Fruit fly (Drosophila melanogaster): ENCODE results near the gene CG33253.

The CG33253 gene

dm6 chrX:19166152-19166935 lies 16.9 kb upstream of the CG33253 start (continued):
- TF ChIP-seq HmgZ (tag; optimal IDR thresholded peaks at IDR 0.05) = no peak
- no peak for TF ChIP-seq p53 (GFP tag; optimal IDR thresholded peaks at IDR 0.05)
- no peak for TF ChIP-seq Hr39 (optimal IDR thresholded peaks at IDR 0.05)
- TF ChIP-seq pho (GFP tag; optimal IDR thresholded peaks at IDR 0.05) = peak; percentile 36
- no peak for TF ChIP-seq CG11398 (GFP tag; optimal IDR thresholded peaks at IDR 0.05)
- no peak for TF ChIP-seq Dref (GFP tag; IDR thresholded peaks at IDR 0.05)
- no peak for TF ChIP-seq nerfin-2 (GFP tag; IDR thresholded peaks at IDR 0.05; ENCODE audit: partially characterized antibody)
- TF ChIP-seq CG14710 (tag; optimal IDR thresholded peaks at IDR 0.05) = peak; percentile 8
- TF ChIP-seq ssp (GFP tag; IDR thresholded peaks at IDR 0.05) = no peak
- TF ChIP-seq CG6854 (GFP tag; optimal IDR thresholded peaks at IDR 0.05) = no peak
- TF ChIP-seq CG7271 (tag; optimal IDR thresholded peaks at IDR 0.05) = no peak
- peak; percentile 41 for TF ChIP-seq CG12104 (GFP tag; optimal IDR thresholded peaks at IDR 0.05)
- TF ChIP-seq CG31388 (GFP tag; optimal IDR thresholded peaks at IDR 0.05) = no peak
- TF ChIP-seq CG12391 (tag; optimal IDR thresholded peaks at IDR 0.05) = peak; percentile 2
- no peak for TF ChIP-seq knrl (GFP tag; IDR thresholded peaks at IDR 0.05; ENCODE audit: partially characterized antibody)
- no peak for TF ChIP-seq CG4360 (GFP tag; IDR thresholded peaks at IDR 0.05)
- no peak for TF ChIP-seq CG10274 (GFP tag; optimal IDR thresholded peaks at IDR 0.05)
- TF ChIP-seq exex (tag; optimal IDR thresholded peaks at IDR 0.05) = no peak
- TF ChIP-seq Side (GFP tag; optimal IDR thresholded peaks at IDR 0.05) = no peak
- TF ChIP-seq CG31224 (GFP tag; IDR thresholded peaks at IDR 0.05) = no peak
- no peak for TF ChIP-seq CG17568 (GFP tag; optimal IDR thresholded peaks at IDR 0.05)
- TF ChIP-seq sna (GFP tag; IDR thresholded peaks at IDR 0.05; ENCODE audit: partially characterized antibody) = no peak
- no peak for TF ChIP-seq gt (GFP tag; IDR thresholded peaks at IDR 0.05)
- no peak for TF ChIP-seq crc (GFP tag; optimal IDR thresholded peaks at IDR 0.05)
- TF ChIP-seq dmrt11E (tag; optimal IDR thresholded peaks at IDR 0.05) = no peak
- 0 out of 2 replicates have a peak, but pooled peaks have one; percentile 25 for TF ChIP-seq gsb (GFP tag; IDR thresholded peaks at IDR 0.05)
- TF ChIP-seq Optix (GFP tag; IDR thresholded peaks at IDR 0.05) = 0 out of 3 replicates have a peak, but pooled peaks have one; percentile 8
- TF ChIP-seq tap (tag; optimal IDR thresholded peaks at IDR 0.05) = no peak
- TF ChIP-seq YL-1 (GFP tag; optimal IDR thresholded peaks at IDR 0.05) = no peak
- TF ChIP-seq CG13287 (GFP tag; IDR thresholded peaks at IDR 0.05; ENCODE audit: partially characterized antibody) = no peak
- TF ChIP-seq jigr1 (GFP tag; IDR thresholded peaks at IDR 0.05) = no peak
- TF ChIP-seq lbe (GFP tag; optimal IDR thresholded peaks at IDR 0.05) = no peak
- no peak for TF ChIP-seq da (GFP tag; optimal IDR thresholded peaks at IDR 0.05)
- TF ChIP-seq CG11696 (GFP tag; IDR thresholded peaks at IDR 0.05) = peak; percentile 81
- TF ChIP-seq Sry-β (GFP tag; optimal IDR thresholded peaks at IDR 0.05) = no peak
- no peak for TF ChIP-seq Ets97D (GFP tag; optimal IDR thresholded peaks at IDR 0.05)
- peak; percentile 55 for TF ChIP-seq CG8924 (tag; optimal IDR thresholded peaks at IDR 0.05)
- TF ChIP-seq Neu2 (GFP tag; optimal IDR thresholded peaks at IDR 0.05; ENCODE audit: borderline replicate concordance) = no peak
- TF ChIP-seq ara (GFP tag; IDR thresholded peaks at IDR 0.05) = no peak
- peak; percentile 58 for TF ChIP-seq CG7556 (GFP tag; optimal IDR thresholded peaks at IDR 0.05)
- no peak for TF ChIP-seq CG17829 (tag; optimal IDR thresholded peaks at IDR 0.05)
- peak; percentile 12 for TF ChIP-seq CG6765 (GFP tag; optimal IDR thresholded peaks at IDR 0.05)
- peak; percentile 7; the same call in 1 of the 2 replicates for TF ChIP-seq Xrp1 (GFP tag; IDR thresholded peaks at IDR 0.05)
- peak; percentile 43 for TF ChIP-seq CG13775 (GFP tag; optimal IDR thresholded peaks at IDR 0.05)
- TF ChIP-seq CG10565 (GFP tag; optimal IDR thresholded peaks at IDR 0.05) = no peak
- TF ChIP-seq fd96Cb (tag; optimal IDR thresholded peaks at IDR 0.05) = peak; percentile 24
- no peak for TF ChIP-seq sim (GFP tag; IDR thresholded peaks at IDR 0.05)
- peak; percentile 9 for TF ChIP-seq pum (GFP tag; optimal IDR thresholded peaks at IDR 0.05)
- no peak for TF ChIP-seq Lpt (GFP tag; optimal IDR thresholded peaks at IDR 0.05)
- no peak for TF ChIP-seq nau (GFP tag; optimal IDR thresholded peaks at IDR 0.05)

Data from whole organism, embryonic.